Fruit fly (Drosophila melanogaster): ENCODE results near the gene Edg91.

- TF ChIP-seq psq (optimal IDR thresholded peaks at IDR 0.05) (no peak), insv (optimal IDR thresholded peaks at IDR 0.05) (no peak), h (optimal IDR thresholded peaks at IDR 0.05) (no peak), Myc (optimal IDR thresholded peaks at IDR 0.05) (no peak)
Observed at dm6 chr3R:17583658-17584460, 27.5 kb downstream of the Edg91 start.
